Worm (Caenorhabditis elegans) whole organism, L1 larva: ENCODE measurements around the gene aat-6.

Experiments
- C16A3.4 ChIP-seq: fragments of 150-350 bp; optimal IDR thresholded peaks from 2 replicates; lab custom pipeline; 2014; ENCODE audit warnings: missing biosample characterization, missing genetic modification characterization
- Y116A8C.19 ChIP-seq: sonication (generic microtip); optimal IDR thresholded peaks from 2 replicates; lab custom pipeline; 2016; ENCODE audit warnings: missing compliant biosample characterization, missing genetic modification characterization, borderline replicate concordance
- ama-1 ChIP-seq: fragments of 150-350 bp; optimal IDR thresholded peaks from 2 replicates; lab custom pipeline; 2014
- blmp-1 ChIP-seq: fragments of 150-350 bp; optimal IDR thresholded peaks from 2 replicates; lab custom pipeline; 2014; ENCODE audit warnings: missing biosample characterization, missing genetic modification characterization
- ceh-63 ChIP-seq: fragments of 200-800 bp; sonication (Bioruptor generic); optimal IDR thresholded peaks from 2 replicates; lab custom pipeline; 2018; ENCODE audit warnings: mild to moderate bottlenecking, missing genetic modification characterization, missing compliant biosample characterization
- ceh-8 ChIP-seq: fragments of 200-800 bp; sonication (Bioruptor generic); optimal IDR thresholded peaks from 2 replicates; lab custom pipeline; 2018; ENCODE audit warnings: mild to moderate bottlenecking, missing genetic modification characterization, moderate library complexity, missing compliant biosample characterization
- ceh-88 ChIP-seq: fragments of 200-800 bp; sonication (Bioruptor generic); IDR thresholded peaks from 2 replicates; pipeline ENCODE4 v1.3.6; 2022; ENCODE audit warnings: missing genetic modification characterization, missing compliant biosample characterization
- ces-1 ChIP-seq: fragments of 150-350 bp; optimal IDR thresholded peaks from 2 replicates; lab custom pipeline; 2014; ENCODE audit warnings: missing biosample characterization, missing genetic modification reagents, missing genetic modification characterization
- efl-1 ChIP-seq, 4 experiments: fragments of 150-350 bp; optimal IDR thresholded peaks in 3 of 4; peaks in 1 of 4; 1 replicate in 1 of 4; 2 replicates in 3 of 4; lab custom pipeline; 2014; ENCODE audit warnings: missing biosample characterization in 2 of 4, missing genetic modification characterization in 2 of 4, missing genetic modification reagents in 2 of 4
- egl-13 ChIP-seq: sonication (generic microtip); optimal IDR thresholded peaks from 2 replicates; lab custom pipeline; 2016; ENCODE audit warnings: missing genotype, missing genetic modification reagents, missing genetic modification characterization, missing compliant biosample characterization
- egl-27 ChIP-seq, 2 experiments: fragments of 150-350 bp in 1 of 2; sonication (generic microtip); optimal IDR thresholded peaks; 3 replicates each; lab custom pipeline; 2017 to 2018; ENCODE audit warnings: missing biosample characterization in 2 of 2, missing genetic modification characterization in 2 of 2, missing genetic modification reagents in 2 of 2
- elt-2 ChIP-seq: sonication (generic microtip); optimal IDR thresholded peaks from 2 replicates; lab custom pipeline; 2016; ENCODE audit warnings: missing genetic modification characterization, mild to moderate bottlenecking, inconsistent platforms, missing compliant biosample characterization, missing genetic modification reagents
- ets-5 ChIP-seq: fragments of 200-800 bp; sonication (Bioruptor generic); IDR thresholded peaks from 2 replicates; pipeline ENCODE4 v1.3.6; 2022; ENCODE audit warnings: missing genetic modification characterization, missing compliant biosample characterization
- grh-1 ChIP-seq: fragments of 200-800 bp; sonication (Bioruptor generic); IDR thresholded peaks from 2 replicates; pipeline ENCODE4 v1.3.6; 2022; ENCODE audit warnings: missing genetic modification reagents, missing genetic modification characterization, missing compliant biosample characterization
- hpl-2 ChIP-seq: fragments of 150-350 bp; optimal IDR thresholded peaks from 2 replicates; lab custom pipeline; 2014; ENCODE audit warnings: missing biosample characterization, missing genetic modification reagents, missing genetic modification characterization
- irx-1 ChIP-seq: sonication (generic microtip); optimal IDR thresholded peaks from 2 replicates; lab custom pipeline; 2016; ENCODE audit warnings: missing genetic modification characterization, missing compliant biosample characterization
- jun-1 ChIP-seq: fragments of 150-350 bp; optimal IDR thresholded peaks from 2 replicates; lab custom pipeline; 2014; ENCODE audit warnings: missing biosample characterization, missing genetic modification reagents, missing genetic modification characterization
- lin-13 ChIP-seq: fragments of 150-350 bp; optimal IDR thresholded peaks from 2 replicates; lab custom pipeline; 2014; ENCODE audit warnings: missing biosample characterization, missing genetic modification reagents, missing genetic modification characterization
- lin-15B ChIP-seq: fragments of 150-350 bp; sonication (generic microtip); optimal IDR thresholded peaks from 3 replicates; lab custom pipeline; 2014; ENCODE audit warnings: missing biosample characterization, missing genetic modification characterization
- lin-39 ChIP-seq: fragments of 150-350 bp; optimal IDR thresholded peaks from 2 replicates; lab custom pipeline; 2014; ENCODE audit warnings: missing biosample characterization, missing genetic modification reagents, missing genetic modification characterization
- lsy-2 ChIP-seq, 2 experiments: fragments of 150-350 bp; optimal IDR thresholded peaks; 2 replicates each; lab custom pipeline; 2014; ENCODE audit warnings: missing biosample characterization in 2 of 2, missing genetic modification characterization in 2 of 2
- mef-2 ChIP-seq: fragments of 150-350 bp; optimal IDR thresholded peaks from 2 replicates; lab custom pipeline; 2014; ENCODE audit warnings: missing biosample characterization, missing genetic modification characterization
- nhr-19 ChIP-seq: fragments of 200-800 bp; sonication (Bioruptor generic); conservative IDR thresholded peaks from 2 replicates; pipeline ENCODE4 v1.3.6; 2022; ENCODE audit warnings: missing genetic modification characterization, missing compliant biosample characterization
- nhr-20 ChIP-seq: sonication (generic microtip); optimal IDR thresholded peaks from 2 replicates; lab custom pipeline; 2016; ENCODE audit warnings: mild to moderate bottlenecking, missing genetic modification characterization, missing compliant biosample characterization
- nhr-237 ChIP-seq: fragments of 150-350 bp; optimal IDR thresholded peaks from 2 replicates; lab custom pipeline; 2014; ENCODE audit warnings: missing biosample characterization, missing genetic modification characterization
- nhr-28 ChIP-seq: fragments of 150-350 bp; optimal IDR thresholded peaks from 2 replicates; lab custom pipeline; 2014; ENCODE audit warnings: missing biosample characterization, missing genetic modification characterization
- nhr-47 ChIP-seq: sonication (generic microtip); optimal IDR thresholded peaks from 2 replicates; lab custom pipeline; 2016; ENCODE audit warnings: mild to moderate bottlenecking, missing genetic modification characterization, moderate library complexity, missing compliant biosample characterization
- nhr-71 ChIP-seq: sonication (generic microtip); optimal IDR thresholded peaks from 2 replicates; lab custom pipeline; 2016; ENCODE audit warnings: mild to moderate bottlenecking, missing genetic modification characterization, moderate library complexity, missing compliant biosample characterization
- nhr-76 ChIP-seq: sonication (generic microtip); optimal IDR thresholded peaks from 2 replicates; lab custom pipeline; 2017; ENCODE audit warnings: missing biosample characterization, missing genetic modification characterization
- nhr-90 ChIP-seq: sonication (generic microtip); optimal IDR thresholded peaks from 2 replicates; lab custom pipeline; 2016; ENCODE audit warnings: mild to moderate bottlenecking, missing genetic modification characterization, missing compliant biosample characterization; ENCODE audit not compliant: poor library complexity
- pag-3 ChIP-seq: sonication (generic microtip); optimal IDR thresholded peaks from 2 replicates; lab custom pipeline; 2017; ENCODE audit warnings: missing genetic modification characterization, mild to moderate bottlenecking, missing compliant biosample characterization, antibody characterized with exemption, borderline replicate concordance; ENCODE audit not compliant: insufficient read depth
- pax-3 ChIP-seq: fragments of 200-800 bp; sonication (Bioruptor generic); optimal IDR thresholded peaks from 2 replicates; lab custom pipeline; 2018; ENCODE audit warnings: mild to moderate bottlenecking, missing genetic modification characterization, moderate library complexity, missing compliant biosample characterization
- rnt-1 ChIP-seq: sonication (generic microtip); optimal IDR thresholded peaks from 2 replicates; lab custom pipeline; 2016; ENCODE audit warnings: mild to moderate bottlenecking, missing genetic modification characterization, moderate library complexity, missing compliant biosample characterization
- tlp-1 ChIP-seq: fragments of 150-350 bp; optimal IDR thresholded peaks from 2 replicates; lab custom pipeline; 2014; ENCODE audit warnings: missing biosample characterization, missing genetic modification characterization
- unc-86 ChIP-seq: sonication (generic microtip); optimal IDR thresholded peaks from 2 replicates; lab custom pipeline; 2016; ENCODE audit warnings: missing genetic modification characterization, missing compliant biosample characterization
- unc-98 ChIP-seq: fragments of 200-800 bp; sonication (Bioruptor generic); IDR thresholded peaks from 2 replicates; pipeline ENCODE4 v1.3.6; 2022; ENCODE audit warnings: missing genetic modification characterization, missing compliant biosample characterization
- xbp-1 ChIP-seq: sonication (generic microtip); optimal IDR thresholded peaks from 2 replicates; lab custom pipeline; 2016; ENCODE audit warnings: missing genetic modification characterization, missing compliant biosample characterization
- zag-1 ChIP-seq: fragments of 150-350 bp; optimal IDR thresholded peaks from 2 replicates; lab custom pipeline; 2014; ENCODE audit warnings: missing biosample characterization, missing genetic modification characterization

Gene aat-6

ce11 chrV:11496283-11496682 is 25.8 kb upstream of the aat-6 start, which contains the start of gene htrl-1:
Gene htrl-1, minus strand, starts transcription at chrV:11496383.
- TF ChIP-seq ces-1 (GFP tag; lab: Kevin White, UChicago) (no peak), nhr-71 (no peak), egl-13 (tag; lab: Kevin White, UChicago) (no peak), nhr-237 (tag; lab: Kevin White, UChicago) (no peak), tlp-1 (tag; lab: Kevin White, UChicago) (no peak), ceh-8 (GFP tag; lab: Kevin White, UChicago) (no peak), ceh-88 (GFP tag; lab: Robert Waterston, UW) (no peak), efl-1 (optimal IDR thresholded peaks at IDR 0.05; lab: Kevin White, UChicago) (no peak), efl-1 (GFP tag; optimal IDR thresholded peaks at IDR 0.05 in 1 of 2; lab: Kevin White, UChicago) (no peak), ceh-63 (GFP tag; lab: Kevin White, UChicago) (no peak), nhr-76 (tag; lab: Kevin White, UChicago) (no peak), lin-15B (no peak), unc-86 (tag; lab: Kevin White, UChicago) (no peak), hpl-2 (GFP tag; lab: Kevin White, UChicago) (no peak), unc-98 (no peak)

- TF ChIP-seq lin-13 (no peak), pax-3 (tag; lab: Kevin White, UChicago) (no peak), nhr-28 (tag; lab: Kevin White, UChicago) (no peak), zag-1 (tag; lab: Kevin White, UChicago) (no peak), ceh-63 (GFP tag; lab: Kevin White, UChicago) (no peak), lsy-2 (tag; optimal IDR thresholded peaks at IDR 0.05; lab: Kevin White, UChicago) (no peak)
These were observed 22.0 kb upstream of the aat-6 start, which contains the start of gene T11F9.21 for ce11 chrV:11492456-11492855. Gene T11F9.21, plus strand, starts transcription at chrV:11492756.

ce11 chrV:11490382-11490781 is 19.9 kb upstream of the aat-6 start, which contains the start of gene dhs-19:
Gene dhs-19, minus strand, starts transcription at chrV:11490482.
- TF ChIP-seq elt-2 (no peak), rnt-1 (tag; lab: Kevin White, UChicago) (peak; percentile 20), nhr-47 (tag; lab: Kevin White, UChicago) (no peak), nhr-20 (tag; lab: Kevin White, UChicago) (peak; percentile 21), blmp-1 (tag; lab: Kevin White, UChicago) (peak; percentile 18)

- TF ChIP-seq pag-3 (no peak), nhr-90 (no peak), grh-1 (GFP tag; lab: Robert Waterston, UW) (no peak), mef-2 (tag; lab: Kevin White, UChicago) (no peak), nhr-71 (no peak), ces-1 (GFP tag; lab: Kevin White, UChicago) (no peak), ets-5 (GFP tag; lab: Robert Waterston, UW) (no peak), jun-1 (no peak), irx-1 (tag; lab: Kevin White, UChicago) (no peak), lin-39 (tag; lab: Kevin White, UChicago) (no peak), C16A3.4 (no peak), lin-15B (no peak), ama-1 (lab: Kevin White, UChicago) (no peak), pax-3 (tag; lab: Kevin White, UChicago) (no peak), nhr-19 (GFP tag; lab: Robert Waterston, UW) (no peak), egl-27 (tag; optimal IDR thresholded peaks at IDR 0.05; lab: Kevin White, UChicago) (no peak), nhr-20 (tag; lab: Kevin White, UChicago) (no peak), tlp-1 (tag; lab: Kevin White, UChicago) (no peak), Y116A8C.19 (tag; lab: Kevin White, UChicago) (no peak), xbp-1 (tag; lab: Kevin White, UChicago) (no peak)
These were observed 17.8 kb upstream of the aat-6 start for ce11 chrV:11488288-11488687.
